Worm (Caenorhabditis elegans): ENCODE measurements around the gene T26C12.1.
"Not testable (repeated sequence)": the region's sequence is repeated elsewhere in the genome, so short reads cannot be mapped to it uniquely, and the experiment has no call there.

T26C12.1 gene

ce11 chrIV:3299229-3299628 lies 40.5 kb downstream of the T26C12.1 start:
- TF ChIP-seq T22C8.4 (GFP tag; IDR thresholded peaks at IDR 0.05) (no peak), ztf-29 (GFP tag; IDR thresholded peaks at IDR 0.05) (no peak), tab-1 (GFP tag; IDR thresholded peaks at IDR 0.05) (no peak), ztf-23 (GFP tag; IDR thresholded peaks at IDR 0.05) (no peak), med-1 (GFP tag; optimal IDR thresholded peaks at IDR 0.05; ENCODE audit: insufficient read depth) (no peak), ref-1 (GFP tag; conservative IDR thresholded peaks at IDR 0.05) (no peak), klf-2 (GFP tag; conservative IDR thresholded peaks at IDR 0.05) (no peak), cog-1 (tag; optimal IDR thresholded peaks at IDR 0.05) (no peak), flt-1 (GFP tag; IDR thresholded peaks at IDR 0.05) (no peak)

ce11 chrIV:3300492-3300891 lies 41.8 kb downstream of the T26C12.1 start, which contains the start of gene W08E12.5:
Gene W08E12.5 (plus strand): TSS chrIV:3300792.
- no peak for TF ChIP-seq ref-1 (GFP tag; conservative IDR thresholded peaks at IDR 0.05)
- TF ChIP-seq med-1 (GFP tag; optimal IDR thresholded peaks at IDR 0.05; ENCODE audit: insufficient read depth) = no peak
- no peak for TF ChIP-seq klf-2 (GFP tag; conservative IDR thresholded peaks at IDR 0.05)
- TF ChIP-seq T22C8.4 (GFP tag; IDR thresholded peaks at IDR 0.05) = no peak
- TF ChIP-seq flt-1 (GFP tag; IDR thresholded peaks at IDR 0.05) = no peak
- TF ChIP-seq tab-1 (GFP tag; IDR thresholded peaks at IDR 0.05) = no peak
- no peak for TF ChIP-seq ztf-29 (GFP tag; IDR thresholded peaks at IDR 0.05)
- no peak for TF ChIP-seq ztf-23 (GFP tag; IDR thresholded peaks at IDR 0.05)
- TF ChIP-seq cog-1 (tag; optimal IDR thresholded peaks at IDR 0.05) = no peak

- not testable (repeated sequence) for TF ChIP-seq cog-1 (tag; optimal IDR thresholded peaks at IDR 0.05); med-1 (GFP tag; optimal IDR thresholded peaks at IDR 0.05; ENCODE audit: insufficient read depth); T22C8.4 (GFP tag; IDR thresholded peaks at IDR 0.05)
These were observed 43.3 kb downstream of the T26C12.1 start, which contains the start of gene W08E12.4 for ce11 chrIV:3302058-3302457. Gene W08E12.4 (plus strand): TSS chrIV:3302358.

- TF ChIP-seq med-1 (GFP tag; optimal IDR thresholded peaks at IDR 0.05; ENCODE audit: insufficient read depth); cog-1 (tag; optimal IDR thresholded peaks at IDR 0.05); ztf-23 (GFP tag; IDR thresholded peaks at IDR 0.05): not testable (repeated sequence)
These were observed 45.0 kb downstream of the T26C12.1 start, which contains the start of gene idpp-12 for ce11 chrIV:3303690-3304089. Gene idpp-12 (plus strand): TSS chrIV:3303990.

ce11 chrIV:3305575-3305974 lies 46.9 kb downstream of the T26C12.1 start, which contains the start of gene W08E12.2:
Gene W08E12.2 (plus strand): TSS chrIV:3305875.
- no peak for TF ChIP-seq ztf-29 (GFP tag; IDR thresholded peaks at IDR 0.05)
- TF ChIP-seq klf-2 (GFP tag; conservative IDR thresholded peaks at IDR 0.05) = no peak
- TF ChIP-seq ref-1 (GFP tag; conservative IDR thresholded peaks at IDR 0.05) = no peak
- TF ChIP-seq cog-1 (tag; optimal IDR thresholded peaks at IDR 0.05) = no peak
- TF ChIP-seq med-1 (GFP tag; optimal IDR thresholded peaks at IDR 0.05; ENCODE audit: insufficient read depth) = no peak
- no peak for TF ChIP-seq T22C8.4 (GFP tag; IDR thresholded peaks at IDR 0.05)
- TF ChIP-seq ztf-23 (GFP tag; IDR thresholded peaks at IDR 0.05) = no peak
- TF ChIP-seq flt-1 (GFP tag; IDR thresholded peaks at IDR 0.05) = no peak

- TF ChIP-seq ref-1 (GFP tag; conservative IDR thresholded peaks at IDR 0.05) = no peak
- TF ChIP-seq klf-2 (GFP tag; conservative IDR thresholded peaks at IDR 0.05) = no peak
- no peak for TF ChIP-seq ztf-29 (GFP tag; IDR thresholded peaks at IDR 0.05)
- TF ChIP-seq med-1 (GFP tag; optimal IDR thresholded peaks at IDR 0.05; ENCODE audit: insufficient read depth) = no peak
- TF ChIP-seq tab-1 (GFP tag; IDR thresholded peaks at IDR 0.05) = no peak
- TF ChIP-seq ztf-23 (GFP tag; IDR thresholded peaks at IDR 0.05) = no peak
- no peak for TF ChIP-seq T22C8.4 (GFP tag; IDR thresholded peaks at IDR 0.05)
- no peak for TF ChIP-seq flt-1 (GFP tag; IDR thresholded peaks at IDR 0.05)
These were observed 48.8 kb downstream of the T26C12.1 start, which contains the start of gene W08E12.9 for ce11 chrIV:3307463-3307862. Gene W08E12.9 (minus strand): TSS chrIV:3307563.

- TF ChIP-seq med-1 (GFP tag; optimal IDR thresholded peaks at IDR 0.05; ENCODE audit: insufficient read depth) (no peak), klf-2 (GFP tag; conservative IDR thresholded peaks at IDR 0.05) (no peak), flt-1 (GFP tag; IDR thresholded peaks at IDR 0.05) (no peak), ztf-23 (GFP tag; IDR thresholded peaks at IDR 0.05) (no peak), T22C8.4 (GFP tag; IDR thresholded peaks at IDR 0.05) (no peak), tab-1 (GFP tag; IDR thresholded peaks at IDR 0.05) (no peak)
These were observed 50.2 kb downstream of the T26C12.1 start for ce11 chrIV:3308885-3309284.

ce11 chrIV:3310662-3311219 lies 52.0 kb downstream of the T26C12.1 start:
- TF ChIP-seq tab-1 (GFP tag; IDR thresholded peaks at IDR 0.05) = no peak
- no peak for TF ChIP-seq T22C8.4 (GFP tag; IDR thresholded peaks at IDR 0.05)

- TF ChIP-seq flt-1 (GFP tag; IDR thresholded peaks at IDR 0.05) = no peak
- no peak for TF ChIP-seq ztf-23 (GFP tag; IDR thresholded peaks at IDR 0.05)
- peak; percentile 62; the same call in 1 of the 2 replicates for TF ChIP-seq T22C8.4 (GFP tag; IDR thresholded peaks at IDR 0.05)
- no peak for TF ChIP-seq ztf-29 (GFP tag; IDR thresholded peaks at IDR 0.05)
- TF ChIP-seq tab-1 (GFP tag; IDR thresholded peaks at IDR 0.05) = no peak
These were observed 52.5 kb downstream of the T26C12.1 start, which contains the start of gene zip-11 for ce11 chrIV:3311243-3311642. Gene zip-11 (plus strand): TSS chrIV:3311276.
